Worm (Caenorhabditis elegans): Measurements from ENCODE around the gene sri-45.

Gene sri-45

ce11 chrII:624443-624842, 37.2 kb downstream of the sri-45 start, which contains the start of gene T04B8.5:
T04B8.5 (minus strand) TSS chrII:624543.
- TF ChIP-seq aha-1 (tag): peak; percentile 55
- no peak for TF ChIP-seq lin-38 (GFP tag; IDR thresholded peaks at IDR 0.05)

ce11 chrII:622478-622877, 39.1 kb downstream of the sri-45 start:
- TF ChIP-seq hlh-30 (tag; optimal IDR thresholded peaks at IDR 0.05; ENCODE audit: insufficient read depth) (peak; percentile 12), T20F7.1 (GFP tag; optimal IDR thresholded peaks at IDR 0.05) (no peak), unc-62 (GFP tag; optimal IDR thresholded peaks at IDR 0.05 in 1 of 2) (peak in 1 of 2 experiments; percentile 54), unc-62 (tag; optimal IDR thresholded peaks at IDR 0.05) (no peak), ceh-28 (tag; optimal IDR thresholded peaks at IDR 0.05) (no peak), daf-16 (GFP tag; optimal IDR thresholded peaks at IDR 0.05) (no peak), daf-16 (tag; optimal IDR thresholded peaks at IDR 0.05) (peak; percentile 39), mes-2 (tag; optimal IDR thresholded peaks at IDR 0.05; ENCODE audit: poor library complexity, severe bottlenecking) (peak; percentile 46), nhr-28 (tag; optimal IDR thresholded peaks at IDR 0.05) (peak; percentile 27), dmd-6 (GFP tag; IDR thresholded peaks at IDR 0.05) (peak; percentile 47; the same call in 1 of the 2 replicates), vab-7 (GFP tag; IDR thresholded peaks at IDR 0.05) (no peak), daf-19 (GFP tag; conservative IDR thresholded peaks at IDR 0.05) (no peak), mep-1 (tag; optimal IDR thresholded peaks at IDR 0.05) (peak; percentile 1), unc-39 (tag; optimal IDR thresholded peaks at IDR 0.05) (no peak), hmg-1.1 (GFP tag; IDR thresholded peaks at IDR 0.05) (peak; percentile 65), unc-130 (GFP tag; optimal IDR thresholded peaks at IDR 0.05) (no peak), dve-1 (tag; optimal IDR thresholded peaks at IDR 0.05; ENCODE audit: insufficient read depth) (peak; percentile 24), Y105C5A.15 (GFP tag; IDR thresholded peaks at IDR 0.05) (no peak), hlh-11 (tag; optimal IDR thresholded peaks at IDR 0.05) (peak; percentile 29), F10B5.3 (tag; optimal IDR thresholded peaks at IDR 0.05) (no peak)

- TF ChIP-seq daf-8 (GFP tag; IDR thresholded peaks at IDR 0.05) (no peak), zfp-3 (GFP tag; conservative IDR thresholded peaks at IDR 0.05) (no peak), unc-62 (GFP tag; optimal IDR thresholded peaks at IDR 0.05 in 1 of 2) (peak in 1 of 2 experiments; percentile 37), unc-62 (tag; optimal IDR thresholded peaks at IDR 0.05) (no peak), fkh-10 (GFP tag; optimal IDR thresholded peaks at IDR 0.05) (no peak), nhr-41 (GFP tag; IDR thresholded peaks at IDR 0.05) (no peak), hlh-30 (tag; optimal IDR thresholded peaks at IDR 0.05; ENCODE audit: insufficient read depth) (no peak), ceh-82 (tag; optimal IDR thresholded peaks at IDR 0.05) (no peak), spr-3 (GFP tag; optimal IDR thresholded peaks at IDR 0.05) (no peak), dve-1 (tag; optimal IDR thresholded peaks at IDR 0.05; ENCODE audit: insufficient read depth) (peak; percentile 69), sdz-12 (GFP tag; optimal IDR thresholded peaks at IDR 0.05) (no peak), daf-16 (GFP tag; optimal IDR thresholded peaks at IDR 0.05) (no peak), daf-16 (tag; optimal IDR thresholded peaks at IDR 0.05) (peak; percentile 86), hlh-11 (tag; optimal IDR thresholded peaks at IDR 0.05) (peak; percentile 51), nhr-28 (tag; optimal IDR thresholded peaks at IDR 0.05) (peak; percentile 67), dmd-6 (GFP tag; IDR thresholded peaks at IDR 0.05) (peak; percentile 58), vab-7 (GFP tag; IDR thresholded peaks at IDR 0.05) (no peak), dmd-9 (GFP tag; IDR thresholded peaks at IDR 0.05) (no peak), nhr-11 (tag; optimal IDR thresholded peaks at IDR 0.05) (no peak), fos-1 (tag; optimal IDR thresholded peaks at IDR 0.05) (no peak), lin-13 (GFP tag; optimal IDR thresholded peaks at IDR 0.05) (no peak), Y75B8A.6 (GFP tag; IDR thresholded peaks at IDR 0.05) (no peak), ceh-20 (GFP tag; IDR thresholded peaks at IDR 0.05) (no peak), egl-43 (GFP tag; IDR thresholded peaks at IDR 0.05) (no peak), lsy-2 (tag; optimal IDR thresholded peaks at IDR 0.05) (no peak), mep-1 (tag; optimal IDR thresholded peaks at IDR 0.05) (peak; percentile 7), zag-1 (tag; optimal IDR thresholded peaks at IDR 0.05) (no peak), zfp-2 (tag; optimal IDR thresholded peaks at IDR 0.05) (no peak), unc-130 (GFP tag; optimal IDR thresholded peaks at IDR 0.05) (no peak), pqm-1 (tag; optimal IDR thresholded peaks at IDR 0.05) (peak; percentile 43), mes-2 (tag; optimal IDR thresholded peaks at IDR 0.05; ENCODE audit: poor library complexity, severe bottlenecking) (peak; percentile 7), ztf-11 (tag; optimal IDR thresholded peaks at IDR 0.05) (no peak), lir-3 (tag; optimal IDR thresholded peaks at IDR 0.05) (no peak), set-16 (GFP tag; IDR thresholded peaks at IDR 0.05) (no peak), hif-1 (tag; optimal IDR thresholded peaks at IDR 0.05) (no peak), mxl-2 (GFP tag; conservative IDR thresholded peaks at IDR 0.05) (no peak), mdl-1 (tag; optimal IDR thresholded peaks at IDR 0.05) (no peak)
Observed at ce11 chrII:621141-621540, 40.5 kb downstream of the sri-45 start.
